Fruit fly (Drosophila melanogaster) whole organism, embryonic: ENCODE data around the gene CG12546.
A peak's percentile ranks its signal among the peaks of the same experiment; 100 is the strongest.

Experiments
- CG11247 ChIP-seq: fragments of 200-800 bp; sonication (Bioruptor generic); IDR thresholded peaks from 2 replicates; pipeline ENCODE4 v1.3.6; 2022; ENCODE audit warnings: missing biosample characterization, missing genetic modification characterization
- CG12769 ChIP-seq: fragments of 200-800 bp; sonication (Bioruptor generic); optimal IDR thresholded peaks from 2 replicates; lab custom pipeline; 2019; ENCODE audit warnings: missing biosample characterization, mild to moderate bottlenecking, missing genetic modification characterization, moderate library complexity
- CG14014 ChIP-seq: fragments of 200-800 bp; sonication (Bioruptor generic); IDR thresholded peaks from 2 replicates; pipeline ENCODE4 v1.3.6; 2022; ENCODE audit warnings: missing biosample characterization, missing genetic modification characterization
- CG15073 ChIP-seq: fragments of 200-800 bp; sonication (Bioruptor generic); optimal IDR thresholded peaks from 2 replicates; lab custom pipeline; 2016; ENCODE audit warnings: missing biosample characterization, missing genetic modification characterization
- CG15696 ChIP-seq: fragments of 200-800 bp; sonication (Bioruptor generic); optimal IDR thresholded peaks from 2 replicates; lab custom pipeline; 2019; ENCODE audit warnings: missing biosample characterization, mild to moderate bottlenecking, missing genetic modification characterization, moderate library complexity
- CG17385 ChIP-seq: fragments of 200-800 bp; sonication (Bioruptor generic); optimal IDR thresholded peaks from 3 replicates; lab custom pipeline; 2018; ENCODE audit warnings: missing biosample characterization, mild to moderate bottlenecking, missing genetic modification characterization
- CG17802 ChIP-seq: fragments of 200-800 bp; sonication (Bioruptor generic); optimal IDR thresholded peaks from 2 replicates; lab custom pipeline; 2018; ENCODE audit warnings: missing biosample characterization, mild to moderate bottlenecking, missing genetic modification characterization, moderate library complexity
- CG1832 ChIP-seq: fragments of 200-800 bp; sonication (Bioruptor generic); optimal IDR thresholded peaks from 2 replicates; lab custom pipeline; 2017; ENCODE audit warnings: missing biosample characterization, mild to moderate bottlenecking, missing genetic modification characterization, inconsistent platforms
- CG2116 ChIP-seq: fragments of 200-800 bp; sonication (Bioruptor generic); optimal IDR thresholded peaks from 3 replicates; lab custom pipeline; 2018; ENCODE audit warnings: missing biosample characterization, mild to moderate bottlenecking, missing genetic modification characterization
- CG7372 ChIP-seq: fragments of 200-800 bp; sonication (Bioruptor generic); IDR thresholded peaks from 2 replicates; pipeline ENCODE4 v1.3.6; 2022; ENCODE audit warnings: missing biosample characterization, missing genetic modification characterization
- CG7745 ChIP-seq: fragments of 200-800 bp; sonication (Bioruptor generic); optimal IDR thresholded peaks from 2 replicates; lab custom pipeline; 2018; ENCODE audit warnings: missing biosample characterization, mild to moderate bottlenecking, missing genetic modification characterization, moderate library complexity
- CG8290 ChIP-seq, 3 experiments: fragments of 200-800 bp; sonication (Bioruptor generic); optimal IDR thresholded peaks; 2 replicates each; lab custom pipeline; 2016 to 2019; ENCODE audit warnings: missing biosample characterization in 3 of 3, missing genetic modification characterization in 3 of 3, mild to moderate bottlenecking in 2 of 3, moderate library complexity in 1 of 3
- CG9727 ChIP-seq: fragments of 200-800 bp; sonication (Bioruptor generic); optimal IDR thresholded peaks from 3 replicates; lab custom pipeline; 2017; ENCODE audit warnings: missing biosample characterization, mild to moderate bottlenecking, missing genetic modification characterization
- Deaf1 ChIP-seq: fragments of 200-800 bp; optimal IDR thresholded peaks from 3 replicates; lab custom pipeline; 2019; ENCODE audit warnings: missing biosample characterization, mild to moderate bottlenecking, missing genetic modification characterization, moderate library complexity
- Dek ChIP-seq: fragments of 200-800 bp; sonication (Bioruptor generic); optimal IDR thresholded peaks from 3 replicates; lab custom pipeline; 2019; ENCODE audit warnings: missing biosample characterization, mild to moderate bottlenecking, missing genetic modification characterization, moderate library complexity
- Ets65A ChIP-seq: fragments of 200-800 bp; sonication (Bioruptor generic); peaks from one replicate; lab custom pipeline; 2016; ENCODE audit warnings: missing biosample characterization, missing genetic modification characterization
- H2.0 ChIP-seq: fragments of 200-800 bp; sonication (Bioruptor generic); IDR thresholded peaks from 2 replicates; pipeline ENCODE4 v1.3.6; 2022; ENCODE audit warnings: missing biosample characterization, missing genetic modification characterization
- HLH4C ChIP-seq: fragments of 200-800 bp; sonication (Bioruptor generic); IDR thresholded peaks from 3 replicates; pipeline ENCODE4 v1.3.6; 2022; ENCODE audit warnings: missing biosample characterization, missing genetic modification characterization; ENCODE audit not compliant: partially characterized antibody
- Hr3 ChIP-seq: fragments of 200-800 bp; sonication (Bioruptor generic); optimal IDR thresholded peaks from 3 replicates; lab custom pipeline; 2016; ENCODE audit warnings: missing biosample characterization, missing genetic modification characterization
- Hr78 ChIP-seq, 2 experiments: fragments of 200-800 bp in 1 of 2; fragments of >200 bp in 1 of 2; sonication (Bioruptor generic) in 1 of 2; optimal IDR thresholded peaks; 2 replicates each; lab custom pipeline; 2017 to 2019; ENCODE audit warnings: missing biosample characterization in 2 of 2, missing genetic modification characterization in 2 of 2, mild to moderate bottlenecking in 1 of 2, moderate library complexity in 1 of 2
- MESR4 ChIP-seq: fragments of 200-800 bp; sonication (Bioruptor generic); optimal IDR thresholded peaks from 2 replicates; lab custom pipeline; 2018; ENCODE audit warnings: missing biosample characterization, mild to moderate bottlenecking, missing genetic modification characterization, moderate library complexity
- Nf-YA ChIP-seq: fragments of 200-800 bp; sonication (Bioruptor generic); IDR thresholded peaks from 2 replicates; pipeline ENCODE4 v1.3.6; 2022; ENCODE audit warnings: missing biosample characterization, missing genetic modification characterization
- Nf-YB ChIP-seq: fragments of 200-800 bp; sonication (Bioruptor generic); optimal IDR thresholded peaks from 3 replicates; lab custom pipeline; 2019; ENCODE audit warnings: missing biosample characterization, mild to moderate bottlenecking, missing genetic modification characterization, moderate library complexity
- PHDP ChIP-seq: fragments of 200-800 bp; sonication (Bioruptor generic); optimal IDR thresholded peaks from 3 replicates; lab custom pipeline; 2018; ENCODE audit warnings: missing biosample characterization, mild to moderate bottlenecking, missing genetic modification characterization, moderate library complexity
- Ravus ChIP-seq: fragments of 200-800 bp; sonication (Bioruptor generic); IDR thresholded peaks from 2 replicates; pipeline ENCODE4 v1.3.6; 2022; ENCODE audit warnings: missing biosample characterization, missing genetic modification characterization
- ash1 ChIP-seq: fragments of 200-800 bp; sonication (Bioruptor generic); optimal IDR thresholded peaks from 2 replicates; lab custom pipeline; 2018; ENCODE audit warnings: missing biosample characterization, mild to moderate bottlenecking, missing genetic modification characterization
- bowl ChIP-seq: fragments of 200-800 bp; sonication (Bioruptor generic); IDR thresholded peaks from 2 replicates; pipeline ENCODE4 v1.3.6; 2022; ENCODE audit warnings: missing biosample characterization, missing genetic modification characterization
- br ChIP-seq: fragments of >200 bp; optimal IDR thresholded peaks from 2 replicates; lab custom pipeline; 2017
- btn ChIP-seq: fragments of 200-800 bp; sonication (Bioruptor generic); optimal IDR thresholded peaks from 2 replicates; lab custom pipeline; 2016; ENCODE audit warnings: missing biosample characterization, missing genetic modification characterization
- dm ChIP-seq: fragments of 200-800 bp; sonication (Bioruptor generic); optimal IDR thresholded peaks from 3 replicates; lab custom pipeline; 2016; ENCODE audit warnings: missing biosample characterization, missing genetic modification characterization
- dysf ChIP-seq: fragments of 200-800 bp; sonication (Bioruptor generic); IDR thresholded peaks from 3 replicates; pipeline ENCODE4 v1.3.6; 2022; ENCODE audit warnings: missing biosample characterization, missing genetic modification characterization
- eve ChIP-seq, 2 experiments: fragments of >200 bp; optimal IDR thresholded peaks; 2 replicates each; lab custom pipeline; 2017; ENCODE audit warnings: missing biosample characterization in 2 of 2, missing genetic modification characterization in 2 of 2
- gro ChIP-seq: fragments of 200-800 bp; sonication (Bioruptor generic); optimal IDR thresholded peaks from 2 replicates; lab custom pipeline; 2016; ENCODE audit warnings: missing biosample characterization, missing genetic modification characterization
- ken ChIP-seq: fragments of 200-800 bp; sonication (Bioruptor generic); IDR thresholded peaks from 3 replicates; pipeline ENCODE4 v1.3.6; 2022; ENCODE audit warnings: missing biosample characterization, missing genetic modification characterization
- lmd ChIP-seq: fragments of 200-800 bp; sonication (Bioruptor generic); IDR thresholded peaks from 2 replicates; pipeline ENCODE4 v1.3.6; 2022; ENCODE audit warnings: missing biosample characterization, missing genetic modification characterization
- luna ChIP-seq: fragments of 200-800 bp; sonication (Bioruptor generic); optimal IDR thresholded peaks from 2 replicates; lab custom pipeline; 2016; ENCODE audit warnings: missing biosample characterization, missing genetic modification characterization
- org-1 ChIP-seq: fragments of 200-800 bp; sonication (Bioruptor generic); optimal IDR thresholded peaks from 2 replicates; lab custom pipeline; 2017; ENCODE audit warnings: missing biosample characterization, missing genetic modification characterization
- otp ChIP-seq: fragments of 200-800 bp; sonication (Bioruptor generic); IDR thresholded peaks from 3 replicates; pipeline ENCODE4, ENCODE4 v1.3.6; 2022; ENCODE audit warnings: missing biosample characterization, missing genetic modification characterization
- p53 ChIP-seq: fragments of 200-800 bp; sonication (Bioruptor generic); optimal IDR thresholded peaks from 2 replicates; lab custom pipeline; 2016; ENCODE audit warnings: missing biosample characterization, missing genetic modification characterization
- pho ChIP-seq: fragments of 200-800 bp; sonication (Bioruptor generic); optimal IDR thresholded peaks from 2 replicates; lab custom pipeline; 2016; ENCODE audit warnings: missing biosample characterization, missing genetic modification characterization
- ranshi ChIP-seq: fragments of 200-800 bp; sonication (Bioruptor generic); IDR thresholded peaks from 2 replicates; pipeline ENCODE4 v1.3.6; 2022; ENCODE audit warnings: missing biosample characterization, missing genetic modification characterization
- schlank ChIP-seq: fragments of 200-800 bp; sonication (Bioruptor generic); optimal IDR thresholded peaks from 2 replicates; lab custom pipeline; 2018; ENCODE audit warnings: missing biosample characterization, mild to moderate bottlenecking, missing genetic modification characterization
- sug ChIP-seq: fragments of 200-800 bp; optimal IDR thresholded peaks from 2 replicates; lab custom pipeline; 2019; ENCODE audit warnings: missing biosample characterization, mild to moderate bottlenecking, missing genetic modification characterization, moderate library complexity
- tx ChIP-seq: fragments of 200-800 bp; sonication (Bioruptor generic); optimal IDR thresholded peaks from 2 replicates; lab custom pipeline; 2016; ENCODE audit warnings: missing biosample characterization, missing genetic modification characterization
- unc-4 ChIP-seq: fragments of 200-800 bp; sonication (Bioruptor generic); IDR thresholded peaks from 2 replicates; pipeline ENCODE4 v1.3.6; 2022; ENCODE audit warnings: missing biosample characterization, missing genetic modification characterization; ENCODE audit not compliant: partially characterized antibody
- vvl ChIP-seq: fragments of 200-800 bp; sonication (Bioruptor generic); IDR thresholded peaks from 2 replicates; pipeline ENCODE4 v1.3.6; 2022; ENCODE audit warnings: missing biosample characterization, missing genetic modification characterization
- zen ChIP-seq: fragments of 200-800 bp; sonication (Bioruptor generic); optimal IDR thresholded peaks from 3 replicates; lab custom pipeline; 2018; ENCODE audit warnings: missing biosample characterization, mild to moderate bottlenecking, missing genetic modification characterization, moderate library complexity
- zf30C ChIP-seq: fragments of 200-800 bp; sonication (Bioruptor generic); optimal IDR thresholded peaks from 3 replicates; lab custom pipeline; 2018; ENCODE audit warnings: missing biosample characterization, mild to moderate bottlenecking, missing genetic modification characterization
- zfh1 ChIP-seq: fragments of 200-800 bp; sonication (Bioruptor generic); IDR thresholded peaks from 3 replicates; pipeline ENCODE4 v1.3.6; 2022; ENCODE audit warnings: missing biosample characterization, missing genetic modification characterization

Gene CG12546

DNA sequence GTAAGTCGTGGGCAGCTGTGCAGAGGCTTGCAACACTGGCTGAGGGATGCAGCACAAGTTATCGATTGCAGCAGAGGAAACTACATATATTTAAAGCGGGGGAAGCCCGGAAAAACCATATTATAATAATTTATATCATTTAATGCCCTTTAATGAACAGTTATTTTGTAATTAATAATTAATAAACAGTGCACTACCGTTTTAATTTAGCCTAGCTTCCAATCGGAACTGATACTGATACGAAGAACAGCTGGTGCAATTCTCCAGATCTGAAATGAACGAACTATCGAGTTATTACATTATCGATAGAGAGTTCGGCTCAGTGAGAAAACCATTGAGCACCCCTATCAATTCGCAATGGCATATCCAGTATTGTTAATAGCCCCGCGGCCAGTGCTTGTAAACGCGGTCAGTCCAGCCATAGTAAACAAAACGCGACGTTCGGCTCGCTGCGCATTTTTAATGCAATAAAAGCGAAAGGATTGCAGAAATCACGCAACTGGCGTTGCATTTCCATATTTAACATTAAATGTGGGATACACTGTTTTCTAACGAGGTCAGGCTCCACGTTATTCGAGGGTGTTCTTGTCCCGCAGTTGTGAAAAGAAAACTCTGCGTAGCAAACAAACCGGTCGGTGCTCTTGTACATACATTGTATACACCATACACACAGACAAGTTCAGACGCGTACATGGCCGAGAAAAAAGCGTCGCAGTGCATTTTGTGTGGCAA, 47.9 kb upstream of the CG12546 start, which contains the start of gene CG7369 (continued):
- TF ChIP-seq Ravus (no peak; the same call in 1 of the 2 replicates), zen (tag; lab: Kevin White, UChicago) (peak; percentile 80), ken (peak; percentile 74), CG12769 (tag; lab: Kevin White, UChicago) (peak; percentile 51), vvl (GFP tag; lab: Robert Waterston, UW) (peak; percentile 82), schlank (peak; percentile 61), CG1832 (GFP tag; lab: Kevin White, UChicago) (no peak), bowl (GFP tag; lab: Robert Waterston, UW) (no peak), Ets65A (GFP tag; lab: Kevin White, UChicago) (peak; percentile 98), H2.0 (GFP tag; lab: Robert Waterston, UW) (peak; percentile 49), btn (no peak), CG7372 (peak; percentile 82), zfh1 (GFP tag; lab: Robert Waterston, UW) (peak; percentile 47; the same call in 2 of the 3 replicates), Dek (tag; lab: Kevin White, UChicago) (peak; percentile 82), Nf-YA (0 out of 2 replicates have a peak, but pooled peaks have one; percentile 34), tx (GFP tag; lab: Kevin White, UChicago) (peak; percentile 69), br (lab: Kevin White, UChicago) (no peak), CG11247 (peak; percentile 59; the same call in 1 of the 2 replicates), PHDP (tag; lab: Kevin White, UChicago) (peak; percentile 66), CG8290 (GFP tag; optimal IDR thresholded peaks at IDR 0.05; lab: Kevin White, UChicago) (peak; percentile 86), CG8290 (tag; optimal IDR thresholded peaks at IDR 0.05; lab: Kevin White, UChicago) (peak; percentile 85 to 86), Deaf1 (peak; percentile 56), CG2116 (GFP tag; lab: Kevin White, UChicago) (peak; percentile 93), otp (GFP tag; lab: Robert Waterston, UW) (peak; percentile 68; the same call in 1 of the 3 replicates), HLH4C (GFP tag; lab: Robert Waterston, UW) (peak; percentile 73), Hr78 (GFP tag; optimal IDR thresholded peaks at IDR 0.05; lab: Kevin White, UChicago) (peak in 1 of 2 experiments; percentile 11), CG7745 (tag; lab: Kevin White, UChicago) (no peak), dysf (peak; percentile 84), unc-4 (peak; percentile 83), CG17802 (peak; percentile 21), MESR4 (peak; percentile 27), CG14014 (GFP tag; lab: Robert Waterston, UW) (peak; percentile 74), eve (GFP tag; optimal IDR thresholded peaks at IDR 0.05; lab: Kevin White, UChicago) (no peak), sug (peak; percentile 88), CG15696 (tag; lab: Kevin White, UChicago) (peak; percentile 63), dm (GFP tag; lab: Kevin White, UChicago) (peak; percentile 61), luna (peak; percentile 46), ranshi (peak; percentile 68; the same call in 1 of the 2 replicates), lmd (GFP tag; lab: Robert Waterston, UW) (no peak; the same call in none of the 2 replicates), ash1 (no peak), pho (GFP tag; lab: Kevin White, UChicago) (peak; percentile 83), zf30C (no peak), CG15073 (GFP tag; lab: Kevin White, UChicago) (no peak), org-1 (peak; percentile 25), CG9727 (peak; percentile 89), Hr3 (peak; percentile 87), Nf-YB (peak; percentile 32), CG17385 (GFP tag; lab: Kevin White, UChicago) (peak; percentile 68), gro (peak; percentile 58), p53 (GFP tag; lab: Kevin White, UChicago) (peak; percentile 95)
